Worm (Caenorhabditis elegans) whole organism, L3 larva: ENCODE measurements around the gene H23N18.5.

ENCODE experiments used
- R02D3.7 ChIP-seq: fragments of 150-350 bp; optimal IDR thresholded peaks from 2 replicates; lab custom pipeline; 2014; ENCODE audit warnings: missing biosample characterization, missing genetic modification characterization
- aly-2 ChIP-seq: fragments of 150-350 bp; optimal IDR thresholded peaks from 2 replicates; lab custom pipeline; 2014; ENCODE audit warnings: missing biosample characterization, missing genetic modification characterization
- ama-1 ChIP-seq: fragments of 150-350 bp; optimal IDR thresholded peaks from 2 replicates; lab custom pipeline; 2018
- ceh-16 ChIP-seq: sonication (generic microtip); optimal IDR thresholded peaks from 2 replicates; lab custom pipeline; 2017; ENCODE audit warnings: missing biosample characterization, missing genetic modification characterization
- ceh-9 ChIP-seq: sonication (generic microtip); optimal IDR thresholded peaks from 2 replicates; lab custom pipeline; 2018; ENCODE audit warnings: missing biosample characterization, missing genetic modification characterization
- daf-12 ChIP-seq: fragments of 150-350 bp; optimal IDR thresholded peaks from 2 replicates; lab custom pipeline; 2014; ENCODE audit warnings: missing biosample characterization, missing genetic modification reagents, missing genetic modification characterization
- elt-1 ChIP-seq: fragments of 150-350 bp; optimal IDR thresholded peaks from 2 replicates; lab custom pipeline; 2014; ENCODE audit warnings: missing biosample characterization, missing genetic modification characterization
- hmg-11 ChIP-seq: sonication (generic microtip); optimal IDR thresholded peaks from 2 replicates; lab custom pipeline; 2016; ENCODE audit warnings: missing genetic modification characterization, missing compliant biosample characterization
- jun-1 ChIP-seq: fragments of 150-350 bp; optimal IDR thresholded peaks from 2 replicates; lab custom pipeline; 2014; ENCODE audit warnings: missing biosample characterization, missing genetic modification reagents, missing genetic modification characterization
- lsy-12 ChIP-seq: sonication (generic microtip); optimal IDR thresholded peaks from 2 replicates; lab custom pipeline; 2016; ENCODE audit warnings: mild to moderate bottlenecking, missing genetic modification characterization, missing compliant biosample characterization
- mdl-1 ChIP-seq: fragments of 150-350 bp; optimal IDR thresholded peaks from 2 replicates; lab custom pipeline; 2014; ENCODE audit warnings: missing biosample characterization, missing genetic modification characterization
- mml-1 ChIP-seq: fragments of 150-350 bp; sonication (generic microtip); optimal IDR thresholded peaks from 3 replicates; lab custom pipeline; 2014; ENCODE audit warnings: missing biosample characterization, missing genetic modification characterization
- nfya-1 ChIP-seq: sonication (generic microtip); optimal IDR thresholded peaks from 2 replicates; lab custom pipeline; 2017; ENCODE audit warnings: missing genetic modification characterization, mild to moderate bottlenecking, missing compliant biosample characterization, antibody characterized with exemption, moderate library complexity; ENCODE audit not compliant: insufficient read depth
- nhr-11 ChIP-seq: fragments of 150-350 bp; optimal IDR thresholded peaks from 2 replicates; lab custom pipeline; 2014; ENCODE audit warnings: missing biosample characterization, missing genetic modification characterization
- nhr-12 ChIP-seq: fragments of 150-350 bp; optimal IDR thresholded peaks from 2 replicates; lab custom pipeline; 2014; ENCODE audit warnings: missing biosample characterization, missing genetic modification characterization
- nhr-23 ChIP-seq: fragments of 150-350 bp; optimal IDR thresholded peaks from 2 replicates; lab custom pipeline; 2014; ENCODE audit warnings: missing biosample characterization, missing genetic modification reagents, missing genetic modification characterization
- nhr-237 ChIP-seq: fragments of 150-350 bp; optimal IDR thresholded peaks from 2 replicates; lab custom pipeline; 2014; ENCODE audit warnings: missing biosample characterization, missing genetic modification characterization
- nhr-25 ChIP-seq: sonication (generic microtip); optimal IDR thresholded peaks from 2 replicates; lab custom pipeline; 2017; ENCODE audit warnings: missing biosample characterization, missing genetic modification characterization
- nhr-67 ChIP-seq: fragments of 150-350 bp; optimal IDR thresholded peaks from 2 replicates; lab custom pipeline; 2014; ENCODE audit warnings: missing biosample characterization, missing genetic modification characterization
- nhr-76 ChIP-seq: fragments of 150-350 bp; sonication (generic microtip); optimal IDR thresholded peaks from 5 replicates; lab custom pipeline; 2014; ENCODE audit warnings: missing biosample characterization, missing genetic modification characterization
- nhr-77 ChIP-seq: fragments of 150-350 bp; optimal IDR thresholded peaks from 2 replicates; lab custom pipeline; 2014; ENCODE audit warnings: missing biosample characterization, missing genetic modification characterization
- pha-4 ChIP-seq: fragments of 150-350 bp; optimal IDR thresholded peaks from 2 replicates; lab custom pipeline; 2014; ENCODE audit warnings: missing biosample characterization, missing genetic modification reagents, missing genetic modification characterization
- pqm-1 ChIP-seq: fragments of 150-350 bp; optimal IDR thresholded peaks from 2 replicates; lab custom pipeline; 2017; ENCODE audit warnings: missing biosample characterization, missing genetic modification characterization, inconsistent platforms
- skn-1 ChIP-seq: fragments of 150-350 bp; optimal IDR thresholded peaks from 2 replicates; lab custom pipeline; 2014; ENCODE audit warnings: missing biosample characterization, missing genetic modification characterization
- snpc-4 ChIP-seq: fragments of 150-350 bp; optimal IDR thresholded peaks from 2 replicates; lab custom pipeline; 2014; ENCODE audit warnings: missing biosample characterization, missing genetic modification characterization
- unc-39 ChIP-seq: sonication (generic microtip); optimal IDR thresholded peaks from 4 replicates; lab custom pipeline; 2017; ENCODE audit warnings: missing biosample characterization, missing genetic modification characterization
- ztf-4 ChIP-seq: fragments of 150-350 bp; optimal IDR thresholded peaks from 2 replicates; lab custom pipeline; 2014; ENCODE audit warnings: missing biosample characterization, missing genetic modification characterization

Gene H23N18.5

DNA sequence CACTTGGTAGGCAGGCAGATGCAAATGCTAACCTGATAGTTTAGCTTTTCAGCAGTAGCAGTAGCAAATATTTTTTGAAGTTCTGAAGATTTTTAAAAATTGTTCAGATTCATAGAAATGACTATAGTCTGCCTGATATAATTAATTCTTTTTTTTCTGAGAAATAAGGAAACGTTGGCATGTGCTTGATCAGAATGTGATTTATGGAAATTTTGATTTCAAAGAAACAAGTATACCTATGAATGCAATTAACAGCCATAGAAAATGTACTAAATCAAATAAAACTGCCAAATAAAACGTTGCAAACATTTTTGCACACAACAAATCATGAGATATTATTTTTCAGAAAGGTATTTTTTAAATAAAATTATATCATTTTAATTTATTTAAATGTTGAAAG, 41.6 kb downstream of the H23N18.5 start:
- TF ChIP-seq daf-12 (tag; lab: Kevin White, UChicago), result no peak
- TF ChIP-seq nhr-11 (tag; lab: Kevin White, UChicago), result peak; percentile 56

DNA sequence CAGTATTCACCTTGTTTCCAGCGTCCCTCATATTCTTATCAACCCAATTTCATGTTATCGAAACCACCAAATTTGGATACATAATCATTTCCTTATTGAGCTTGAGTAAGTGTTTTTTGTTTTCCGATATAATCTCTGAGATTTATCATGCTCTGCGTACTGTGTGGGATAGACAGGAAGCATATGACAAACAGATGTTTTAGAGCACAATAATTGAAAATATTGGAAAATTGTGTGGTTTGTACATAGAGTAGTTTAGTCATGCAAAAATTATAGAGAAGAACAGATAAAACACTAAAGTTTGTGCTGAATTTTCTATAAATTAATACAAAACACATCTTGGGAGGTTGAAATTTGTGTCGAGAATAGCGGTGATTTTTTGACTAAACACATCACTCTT, 43.5 kb downstream of the H23N18.5 start:
- TF ChIP-seq ceh-16 (tag; lab: Kevin White, UChicago) (no peak), aly-2 (tag; lab: Kevin White, UChicago) (no peak), nhr-23 (tag; lab: Kevin White, UChicago) (no peak), nhr-11 (tag; lab: Kevin White, UChicago) (no peak), R02D3.7 (tag; lab: Kevin White, UChicago) (no peak), snpc-4 (tag; lab: Kevin White, UChicago) (no peak), nhr-76 (tag; lab: Kevin White, UChicago) (no peak), nhr-237 (tag; lab: Kevin White, UChicago) (no peak), elt-1 (tag; lab: Kevin White, UChicago) (no peak), mdl-1 (tag; lab: Kevin White, UChicago) (no peak), skn-1 (tag; lab: Kevin White, UChicago) (no peak)

DNA sequence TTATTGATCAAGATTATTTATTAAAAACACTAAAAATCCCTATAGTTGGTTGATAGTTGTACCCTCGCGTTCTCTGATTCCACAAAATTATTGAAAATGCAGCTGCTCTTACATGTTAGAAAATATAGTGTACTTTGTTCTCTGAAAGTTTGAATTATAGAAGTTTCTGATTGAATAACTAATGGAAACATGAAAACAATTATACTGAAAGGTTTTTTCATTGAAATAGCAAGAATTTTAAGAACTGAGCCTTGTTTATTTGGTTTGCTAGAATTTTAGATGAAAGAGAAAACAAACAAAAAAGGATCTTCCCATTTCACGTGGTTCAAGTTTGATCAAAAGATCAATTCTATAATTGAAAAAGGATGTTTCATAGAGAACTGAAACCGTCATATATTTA, 44.6 kb downstream of the H23N18.5 start:
- TF ChIP-seq nhr-67 (no peak), ama-1 (no peak), nhr-77 (no peak), nhr-76 (tag; lab: Kevin White, UChicago) (no peak)

DNA sequence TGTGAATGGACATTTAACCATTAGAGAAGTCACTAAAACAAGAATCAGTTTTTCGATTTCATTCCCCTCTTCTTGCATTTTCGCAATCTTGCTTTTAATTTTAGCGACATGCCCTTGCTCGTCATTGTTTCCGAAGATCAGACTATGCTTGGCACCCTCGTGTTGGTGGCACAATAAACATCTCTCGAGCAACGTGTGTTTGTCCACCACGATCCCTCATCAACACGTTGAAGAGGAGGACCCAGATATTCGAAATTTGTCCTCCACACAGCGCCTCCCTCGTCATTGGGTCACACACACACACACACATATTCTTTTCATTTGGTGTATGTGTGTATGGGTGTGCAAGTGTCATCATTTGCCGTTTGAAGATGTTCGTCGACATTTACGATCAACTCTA, 46.8 kb downstream of the H23N18.5 start, which contains the start of gene srd-32:
TSS of gene srd-32 (plus strand) at position 301 of the 400 bp plus-strand sequence.
- TF ChIP-seq pqm-1 (no peak), nhr-12 (tag; lab: Kevin White, UChicago) (no peak), ama-1 (no peak), unc-39 (tag; lab: Kevin White, UChicago) (no peak), nhr-237 (tag; lab: Kevin White, UChicago) (no peak), ceh-9 (tag; lab: Kevin White, UChicago) (no peak), ztf-4 (tag; lab: Kevin White, UChicago) (no peak), mml-1 (tag; lab: Kevin White, UChicago) (no peak)

DNA sequence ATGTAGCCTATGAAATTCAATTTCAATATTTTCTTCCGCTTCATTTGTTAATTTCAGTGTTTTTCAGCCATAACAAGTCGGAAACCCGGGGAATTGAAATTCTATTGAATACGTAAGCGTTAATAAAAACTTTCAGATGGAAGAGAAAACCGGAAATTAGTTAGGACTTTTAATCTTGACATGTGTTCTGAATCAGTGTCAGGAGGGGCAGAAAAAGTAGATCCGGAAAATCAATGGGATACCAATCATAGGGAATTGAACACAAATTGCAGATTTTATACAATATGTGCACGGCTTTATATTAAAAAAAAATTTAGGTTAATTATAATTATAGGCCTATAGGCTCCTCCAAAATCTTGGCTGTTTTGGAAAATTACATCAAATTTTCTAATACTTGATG, 47.9 kb downstream of the H23N18.5 start:
- no peak for TF ChIP-seq unc-39 (tag; lab: Kevin White, UChicago)
- TF ChIP-seq nhr-11 (tag; lab: Kevin White, UChicago), result no peak
- TF ChIP-seq hmg-11 (tag; lab: Kevin White, UChicago), result no peak
- no peak for TF ChIP-seq ceh-16 (tag; lab: Kevin White, UChicago)
- TF ChIP-seq lsy-12, result no peak
- TF ChIP-seq nhr-67, result no peak

DNA sequence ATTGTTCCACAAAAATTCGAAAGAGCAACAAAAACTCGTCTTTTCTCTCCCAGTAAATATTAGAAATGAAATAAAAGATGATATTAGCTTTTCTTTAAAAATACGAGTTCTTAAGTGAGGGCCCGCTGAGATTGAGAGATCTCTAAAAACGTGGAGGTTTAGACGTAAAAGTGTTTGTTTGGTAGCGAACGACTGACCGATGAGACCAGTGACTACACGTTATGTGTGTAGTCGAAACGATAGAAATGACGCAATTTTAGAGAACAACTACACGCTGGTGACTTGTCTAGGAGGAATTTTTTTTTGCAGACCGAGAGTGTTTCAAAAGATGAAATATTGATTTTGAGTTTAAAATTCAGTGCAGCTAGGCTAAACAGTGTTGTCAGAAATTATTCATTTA, 49.4 kb downstream of the H23N18.5 start, which contains the start of gene C37H5.13:
TSS of gene C37H5.13 (minus strand) at position 229 of the 400 bp plus-strand sequence.
- no peak for TF ChIP-seq aly-2 (tag; lab: Kevin White, UChicago)
- peak; percentile 4 for TF ChIP-seq skn-1 (tag; lab: Kevin White, UChicago)
- TF ChIP-seq nhr-25 (tag; lab: Kevin White, UChicago), result no peak
- TF ChIP-seq hmg-11 (tag; lab: Kevin White, UChicago), result peak; percentile 69
- no peak for TF ChIP-seq jun-1 (tag; lab: Kevin White, UChicago)
- peak; percentile 27 for TF ChIP-seq nfya-1 (tag; lab: Kevin White, UChicago)
- peak; percentile 24 for TF ChIP-seq pqm-1
- TF ChIP-seq pha-4 (tag; lab: Kevin White, UChicago), result peak; percentile 74
- no peak for TF ChIP-seq lsy-12
- TF ChIP-seq, all 47 proteins: peak for 5
